Fruit fly (Drosophila melanogaster) whole organism, embryonic: ENCODE data around the gene Mco1.

Experiments
- Adf1 ChIP-seq: fragments of 200-800 bp; sonication (Bioruptor generic); IDR thresholded peaks from 2 replicates; pipeline ENCODE4 v1.3.6; 2022; ENCODE audit warnings: missing biosample characterization, missing genetic modification characterization
- BEAF-32 ChIP-seq: fragments of 200-800 bp; sonication (Bioruptor generic); optimal IDR thresholded peaks from 3 replicates; lab custom pipeline; 2017; ENCODE audit warnings: missing biosample characterization, missing genetic modification characterization, mild to moderate bottlenecking, moderate library complexity, missing genetic modification reagents
- Blimp-1 ChIP-seq: fragments of 200-800 bp; sonication (Bioruptor generic); optimal IDR thresholded peaks from 3 replicates; lab custom pipeline; 2018; ENCODE audit warnings: missing biosample characterization, missing genetic modification characterization, mild to moderate bottlenecking, moderate library complexity, missing genetic modification reagents
- CG11695 ChIP-seq: fragments of 200-800 bp; sonication (Bioruptor generic); IDR thresholded peaks from 3 replicates; pipeline ENCODE4 v1.3.6; 2022; ENCODE audit warnings: missing biosample characterization, missing genetic modification characterization
- CG12155 ChIP-seq: fragments of 200-800 bp; sonication (Bioruptor generic); optimal IDR thresholded peaks from 3 replicates; lab custom pipeline; 2016; ENCODE audit warnings: missing biosample characterization, missing genetic modification characterization
- CG12219 ChIP-seq: fragments of 200-800 bp; sonication (Bioruptor generic); optimal IDR thresholded peaks from 3 replicates; lab custom pipeline; 2018; ENCODE audit warnings: missing biosample characterization, mild to moderate bottlenecking, missing genetic modification characterization
- CG12391 ChIP-seq: fragments of 200-800 bp; sonication (Bioruptor generic); optimal IDR thresholded peaks from 3 replicates; lab custom pipeline; 2018; ENCODE audit warnings: missing biosample characterization, mild to moderate bottlenecking, missing genetic modification characterization, moderate library complexity
- CG12942 ChIP-seq: fragments of 200-800 bp; sonication (Bioruptor generic); optimal IDR thresholded peaks from 3 replicates; lab custom pipeline; 2016; ENCODE audit warnings: missing biosample characterization, missing genetic modification characterization
- CG13624 ChIP-seq: fragments of 200-800 bp; sonication (Bioruptor generic); optimal IDR thresholded peaks from 2 replicates; lab custom pipeline; 2016; ENCODE audit warnings: missing biosample characterization, missing genetic modification characterization
- CG15269 ChIP-seq: fragments of 200-800 bp; sonication (Bioruptor generic); optimal IDR thresholded peaks from 2 replicates; lab custom pipeline; 2018; ENCODE audit warnings: missing biosample characterization, mild to moderate bottlenecking, missing genetic modification characterization, moderate library complexity
- CG17612 ChIP-seq: fragments of 200-800 bp; sonication (Bioruptor generic); IDR thresholded peaks from 2 replicates; pipeline ENCODE4 v1.3.6; 2022; ENCODE audit warnings: missing biosample characterization, missing genetic modification characterization
- CG18476 ChIP-seq: fragments of 200-800 bp; sonication (Bioruptor generic); optimal IDR thresholded peaks from 2 replicates; lab custom pipeline; 2016; ENCODE audit warnings: missing biosample characterization, mild to moderate bottlenecking, missing genetic modification characterization
- CG34422 ChIP-seq: fragments of 200-800 bp; sonication (Bioruptor generic); IDR thresholded peaks from 3 replicates; pipeline ENCODE4 v1.3.6; 2022; ENCODE audit warnings: missing biosample characterization, missing genetic modification characterization
- CG3995 ChIP-seq: fragments of 200-800 bp; sonication (Bioruptor generic); optimal IDR thresholded peaks from 3 replicates; lab custom pipeline; 2016; ENCODE audit warnings: missing biosample characterization, missing genetic modification characterization
- CG4730 ChIP-seq: fragments of 200-800 bp; sonication (Bioruptor generic); IDR thresholded peaks from 2 replicates; pipeline ENCODE4 v1.3.6; 2022; ENCODE audit warnings: missing biosample characterization, missing genetic modification characterization
- CG5953 ChIP-seq: fragments of 200-800 bp; sonication (Bioruptor generic); IDR thresholded peaks from 2 replicates; pipeline ENCODE4 v1.3.6; 2022; ENCODE audit warnings: missing biosample characterization, missing genetic modification characterization
- CG6254 ChIP-seq: fragments of 200-800 bp; sonication (Bioruptor generic); optimal IDR thresholded peaks from 3 replicates; lab custom pipeline; 2017; ENCODE audit warnings: mild to moderate bottlenecking, missing biosample characterization, missing genetic modification reagents, missing genetic modification characterization
- CG8359 ChIP-seq: fragments of 200-800 bp; sonication (Bioruptor generic); optimal IDR thresholded peaks from 2 replicates; lab custom pipeline; 2017; ENCODE audit warnings: missing biosample characterization, mild to moderate bottlenecking, missing genetic modification characterization, borderline replicate concordance
- CG8388 ChIP-seq: fragments of 200-800 bp; sonication (Bioruptor generic); optimal IDR thresholded peaks from 2 replicates; lab custom pipeline; 2019; ENCODE audit warnings: missing biosample characterization, mild to moderate bottlenecking, missing genetic modification characterization, moderate library complexity
- CG8478 ChIP-seq: fragments of >200 bp; optimal IDR thresholded peaks from 2 replicates; lab custom pipeline; 2018
- CG9215 ChIP-seq: fragments of 200-800 bp; sonication (Bioruptor generic); IDR thresholded peaks from 2 replicates; pipeline ENCODE4 v1.3.6; 2022; ENCODE audit warnings: missing biosample characterization, missing genetic modification characterization
- CG9437 ChIP-seq: fragments of 200-800 bp; sonication (Bioruptor generic); optimal IDR thresholded peaks from 2 replicates; lab custom pipeline; 2018; ENCODE audit warnings: missing biosample characterization, mild to moderate bottlenecking, missing genetic modification characterization
- CkIIα-i1 ChIP-seq: fragments of 200-800 bp; sonication (Bioruptor generic); IDR thresholded peaks from 2 replicates; pipeline ENCODE4 v1.3.6; 2022; ENCODE audit warnings: missing biosample characterization, missing genetic modification characterization
- MTF-1 ChIP-seq: fragments of 200-800 bp; sonication (Bioruptor generic); optimal IDR thresholded peaks from 2 replicates; lab custom pipeline; 2018; ENCODE audit warnings: missing biosample characterization, mild to moderate bottlenecking, missing genetic modification characterization, borderline replicate concordance
- Meics ChIP-seq: fragments of 200-800 bp; sonication (Bioruptor generic); optimal IDR thresholded peaks from 2 replicates; lab custom pipeline; 2017; ENCODE audit warnings: missing biosample characterization, mild to moderate bottlenecking, missing genetic modification characterization
- Mrtf ChIP-seq: fragments of 200-800 bp; sonication (Bioruptor generic); IDR thresholded peaks from 3 replicates; pipeline ENCODE4 v1.3.6; 2022; ENCODE audit warnings: missing biosample characterization, missing genetic modification characterization
- NC2α ChIP-seq: fragments of 200-800 bp; sonication (Bioruptor generic); optimal IDR thresholded peaks from 2 replicates; lab custom pipeline; 2016; ENCODE audit warnings: missing biosample characterization, missing genetic modification characterization
- NfI ChIP-seq: fragments of 200-800 bp; sonication (Bioruptor generic); optimal IDR thresholded peaks from 3 replicates; lab custom pipeline; 2018; ENCODE audit warnings: missing biosample characterization, mild to moderate bottlenecking, missing genetic modification characterization, moderate library complexity
- Opbp ChIP-seq: fragments of 200-800 bp; sonication (Bioruptor generic); IDR thresholded peaks from 3 replicates; pipeline ENCODE4 v1.3.6; 2022; ENCODE audit warnings: missing biosample characterization, missing genetic modification characterization; ENCODE audit not compliant: partially characterized antibody
- Sin3A ChIP-seq: fragments of >200 bp; optimal IDR thresholded peaks from 2 replicates; lab custom pipeline; 2018
- Six4 ChIP-seq: fragments of 200-800 bp; sonication (Bioruptor generic); optimal IDR thresholded peaks from 2 replicates; lab custom pipeline; 2016; ENCODE audit warnings: missing biosample characterization, missing genetic modification characterization
- Sry-β ChIP-seq: fragments of 200-800 bp; sonication (Bioruptor generic); optimal IDR thresholded peaks from 2 replicates; lab custom pipeline; 2018; ENCODE audit warnings: missing biosample characterization, mild to moderate bottlenecking, missing genetic modification characterization, moderate library complexity
- chif ChIP-seq, 2 experiments: fragments of 200-800 bp; sonication (Bioruptor generic); optimal IDR thresholded peaks; 3 replicates each; lab custom pipeline; 2016; ENCODE audit warnings: missing biosample characterization in 2 of 2, missing genetic modification characterization in 2 of 2
- dmrt99B ChIP-seq: fragments of 200-800 bp; sonication (Bioruptor generic); optimal IDR thresholded peaks from 2 replicates; lab custom pipeline; 2018; ENCODE audit warnings: missing biosample characterization, mild to moderate bottlenecking, missing genetic modification characterization, moderate library complexity
- dpn ChIP-seq, 2 experiments: fragments of 200-800 bp; sonication (Bioruptor generic); optimal IDR thresholded peaks; 3 replicates each; lab custom pipeline; 2016; ENCODE audit warnings: missing biosample characterization in 2 of 2, missing genetic modification characterization in 2 of 2
- fd102C ChIP-seq: fragments of 200-800 bp; sonication (Bioruptor generic); optimal IDR thresholded peaks from 2 replicates; lab custom pipeline; 2018; ENCODE audit warnings: missing biosample characterization, mild to moderate bottlenecking, missing genetic modification characterization, moderate library complexity
- fd3F ChIP-seq: fragments of 200-800 bp; sonication (Bioruptor generic); optimal IDR thresholded peaks from 2 replicates; lab custom pipeline; 2018; ENCODE audit warnings: missing biosample characterization, mild to moderate bottlenecking, missing genetic modification characterization, moderate library complexity
- gcm ChIP-seq: fragments of 200-800 bp; sonication (Bioruptor generic); optimal IDR thresholded peaks from 2 replicates; lab custom pipeline; 2019; ENCODE audit warnings: missing biosample characterization, mild to moderate bottlenecking, missing genetic modification characterization, moderate library complexity
- gt ChIP-seq: fragments of 200-800 bp; sonication (Bioruptor generic); IDR thresholded peaks from 2 replicates; pipeline ENCODE4 v1.3.6; 2022; ENCODE audit warnings: missing biosample characterization, missing genetic modification characterization
- ham ChIP-seq: fragments of 200-800 bp; sonication (Bioruptor generic); IDR thresholded peaks from 2 replicates; pipeline ENCODE4 v1.3.6; 2022; ENCODE audit warnings: missing biosample characterization, missing genetic modification characterization
- her ChIP-seq: fragments of 200-800 bp; sonication (Bioruptor generic); optimal IDR thresholded peaks from 2 replicates; lab custom pipeline; 2016; ENCODE audit warnings: missing biosample characterization, missing genetic modification characterization
- kah ChIP-seq: fragments of 200-800 bp; sonication (Bioruptor generic); optimal IDR thresholded peaks from 2 replicates; lab custom pipeline; 2018; ENCODE audit warnings: missing biosample characterization, mild to moderate bottlenecking, missing genetic modification characterization
- ken ChIP-seq: fragments of 200-800 bp; sonication (Bioruptor generic); IDR thresholded peaks from 3 replicates; pipeline ENCODE4 v1.3.6; 2022; ENCODE audit warnings: missing biosample characterization, missing genetic modification characterization
- nerfin-1 ChIP-seq: fragments of 200-800 bp; sonication (Bioruptor generic); optimal IDR thresholded peaks from 3 replicates; lab custom pipeline; 2019; ENCODE audit warnings: missing biosample characterization, mild to moderate bottlenecking, missing genetic modification characterization, moderate library complexity
- otp ChIP-seq: fragments of 200-800 bp; sonication (Bioruptor generic); IDR thresholded peaks from 3 replicates; pipeline ENCODE4, ENCODE4 v1.3.6; 2022; ENCODE audit warnings: missing biosample characterization, missing genetic modification characterization
- peb ChIP-seq: fragments of 200-800 bp; sonication (Bioruptor generic); IDR thresholded peaks from 2 replicates; pipeline ENCODE4 v1.3.6; 2022; ENCODE audit warnings: missing biosample characterization, missing genetic modification characterization
- sens ChIP-seq: fragments of 200-800 bp; sonication (Bioruptor generic); peaks from one replicate; lab custom pipeline; 2016; ENCODE audit warnings: missing biosample characterization, missing genetic modification characterization
- slou ChIP-seq: fragments of 200-800 bp; sonication (Bioruptor generic); optimal IDR thresholded peaks from 3 replicates; lab custom pipeline; 2016; ENCODE audit warnings: missing biosample characterization, missing genetic modification characterization
- sr ChIP-seq: fragments of 200-800 bp; sonication (Bioruptor generic); IDR thresholded peaks from 3 replicates; pipeline ENCODE4 v1.3.6; 2022; ENCODE audit warnings: missing biosample characterization, missing genetic modification characterization
- stwl ChIP-seq: fragments of 200-800 bp; sonication (Bioruptor generic); optimal IDR thresholded peaks from 3 replicates; lab custom pipeline; 2018; ENCODE audit warnings: missing biosample characterization, mild to moderate bottlenecking, missing genetic modification characterization, moderate library complexity
- unpg ChIP-seq: fragments of 200-800 bp; sonication (Bioruptor generic); optimal IDR thresholded peaks from 3 replicates; lab custom pipeline; 2018; ENCODE audit warnings: missing biosample characterization, mild to moderate bottlenecking, missing genetic modification characterization, moderate library complexity
- zfh2 ChIP-seq: fragments of 200-800 bp; sonication (Bioruptor generic); optimal IDR thresholded peaks from 2 replicates; lab custom pipeline; 2016; ENCODE audit warnings: missing biosample characterization, missing genetic modification characterization

The Mco1 gene

DNA sequence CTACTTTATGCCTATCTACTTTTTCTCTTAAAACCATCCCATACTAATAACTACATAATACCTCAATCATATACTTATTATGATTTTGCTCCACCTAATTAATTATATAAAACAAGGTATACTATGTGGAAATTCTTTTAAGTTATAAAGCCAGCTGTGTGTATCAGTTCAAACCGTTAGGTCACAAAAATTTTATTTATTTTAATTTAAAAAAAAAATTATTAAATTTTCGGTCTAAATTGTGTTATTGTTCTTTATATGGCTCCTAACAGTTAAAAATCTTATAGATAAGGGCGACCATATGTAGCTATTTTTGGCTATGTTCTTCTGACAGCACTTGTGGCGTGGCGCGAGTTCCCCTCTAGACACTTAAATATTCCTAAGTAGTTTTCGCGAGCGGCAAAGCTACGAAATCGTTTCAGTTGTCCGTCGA is 29.1 kb upstream of the Mco1 start, which contains the start of gene Aldh (continued):
- TF ChIP-seq Opbp (no peak), CG13624 (no peak), her (GFP tag; lab: Kevin White, UChicago) (no peak), MTF-1 (GFP tag; lab: Kevin White, UChicago) (no peak), CG34422 (no peak), Sin3A (no peak), peb (GFP tag; lab: Robert Waterston, UW) (no peak), CG4730 (GFP tag; lab: Robert Waterston, UW) (no peak), slou (no peak), CG11695 (GFP tag; lab: Robert Waterston, UW) (0 out of 3 replicates have a peak, but pooled peaks have one; percentile 30), CkIIα-i1 (GFP tag; lab: Robert Waterston, UW) (no peak), CG8478 (lab: Kevin White, UChicago) (no peak), ken (GFP tag; lab: Robert Waterston, UW) (no peak), CG8359 (GFP tag; lab: Kevin White, UChicago) (no peak), stwl (tag; lab: Kevin White, UChicago) (no peak), CG9437 (GFP tag; lab: Kevin White, UChicago) (peak; percentile 14), NC2α (no peak), CG6254 (GFP tag; lab: Kevin White, UChicago) (no peak), unpg (GFP tag; lab: Kevin White, UChicago) (no peak), CG8388 (GFP tag; lab: Kevin White, UChicago) (no peak), CG12391 (tag; lab: Kevin White, UChicago) (no peak), CG12219 (GFP tag; lab: Kevin White, UChicago) (no peak), gt (GFP tag; lab: Robert Waterston, UW) (no peak), Mrtf (GFP tag; lab: Robert Waterston, UW) (no peak), gcm (GFP tag; lab: Kevin White, UChicago) (no peak), sens (GFP tag; lab: Kevin White, UChicago) (no peak), CG5953 (GFP tag; lab: Robert Waterston, UW) (no peak), Blimp-1 (GFP tag; lab: Kevin White, UChicago) (no peak), otp (GFP tag; lab: Robert Waterston, UW) (no peak), sr (GFP tag; lab: Robert Waterston, UW) (no peak), CG17612 (GFP tag; lab: Robert Waterston, UW) (no peak), CG3995 (GFP tag; lab: Kevin White, UChicago) (no peak), CG15269 (tag; lab: Kevin White, UChicago) (no peak), Six4 (GFP tag; lab: Kevin White, UChicago) (no peak), ham (no peak), CG18476 (GFP tag; lab: Kevin White, UChicago) (no peak), BEAF-32 (GFP tag; lab: Kevin White, UChicago) (no peak), chif (GFP tag; optimal IDR thresholded peaks at IDR 0.05; lab: Kevin White, UChicago) (no peak), CG9215 (GFP tag; lab: Robert Waterston, UW) (peak; percentile 29; the same call in 1 of the 2 replicates), fd102C (GFP tag; lab: Kevin White, UChicago) (no peak), zfh2 (GFP tag; lab: Kevin White, UChicago) (no peak), Meics (GFP tag; lab: Kevin White, UChicago) (peak; percentile 67), Sry-β (GFP tag; lab: Kevin White, UChicago) (peak; percentile 80), NfI (GFP tag; lab: Kevin White, UChicago) (peak; percentile 18), CG12155 (no peak), fd3F (peak; percentile 32), dmrt99B (tag; lab: Kevin White, UChicago) (peak; percentile 31), nerfin-1 (no peak), Adf1 (GFP tag; lab: Robert Waterston, UW) (no peak), CG12942 (GFP tag; lab: Kevin White, UChicago) (no peak), kah (GFP tag; lab: Kevin White, UChicago) (no peak), dpn (GFP tag; optimal IDR thresholded peaks at IDR 0.05; lab: Kevin White, UChicago) (no peak)
